Worm (Caenorhabditis elegans) whole organism, L3 larva: ENCODE results near the gene C32B5.18.
"Not testable (repeated sequence)": the region's sequence is repeated elsewhere in the genome, so short reads cannot be mapped to it uniquely, and the experiment has no call there.

Source experiments
- aly-2 ChIP-seq: fragments of 150-350 bp; optimal IDR thresholded peaks from 2 replicates; lab custom pipeline; 2014; ENCODE audit warnings: missing biosample characterization, missing genetic modification characterization
- ama-1 ChIP-seq: fragments of 150-350 bp; optimal IDR thresholded peaks from 2 replicates; lab custom pipeline; 2018
- ceh-82 ChIP-seq: fragments of 150-350 bp; optimal IDR thresholded peaks from 2 replicates; lab custom pipeline; 2014; ENCODE audit warnings: missing biosample characterization, missing genetic modification characterization
- egl-27 ChIP-seq: sonication (generic microtip); optimal IDR thresholded peaks from 4 replicates; lab custom pipeline; 2017; ENCODE audit warnings: missing biosample characterization, missing genetic modification reagents, missing genetic modification characterization
- nhr-12 ChIP-seq: fragments of 150-350 bp; optimal IDR thresholded peaks from 2 replicates; lab custom pipeline; 2014; ENCODE audit warnings: missing biosample characterization, missing genetic modification characterization
- nhr-25 ChIP-seq: sonication (generic microtip); optimal IDR thresholded peaks from 2 replicates; lab custom pipeline; 2017; ENCODE audit warnings: missing biosample characterization, missing genetic modification characterization
- nhr-28 ChIP-seq: fragments of 150-350 bp; optimal IDR thresholded peaks from 2 replicates; lab custom pipeline; 2014; ENCODE audit warnings: missing biosample characterization, missing genetic modification characterization
- pha-4 ChIP-seq: fragments of 150-350 bp; optimal IDR thresholded peaks from 2 replicates; lab custom pipeline; 2014; ENCODE audit warnings: missing biosample characterization, missing genetic modification reagents, missing genetic modification characterization
- pqm-1 ChIP-seq: fragments of 150-350 bp; optimal IDR thresholded peaks from 2 replicates; lab custom pipeline; 2017; ENCODE audit warnings: missing biosample characterization, missing genetic modification characterization, inconsistent platforms
- skn-1 ChIP-seq: fragments of 150-350 bp; optimal IDR thresholded peaks from 2 replicates; lab custom pipeline; 2014; ENCODE audit warnings: missing biosample characterization, missing genetic modification characterization
- unc-62 ChIP-seq: fragments of 150-350 bp; sonication (generic microtip); optimal IDR thresholded peaks from 4 replicates; lab custom pipeline; 2014; ENCODE audit warnings: missing biosample characterization, missing genetic modification reagents, missing genetic modification characterization
- zag-1 ChIP-seq: fragments of 150-350 bp; optimal IDR thresholded peaks from 2 replicates; lab custom pipeline; 2014; ENCODE audit warnings: missing biosample characterization, missing genetic modification characterization
- ztf-11 ChIP-seq: fragments of 150-350 bp; optimal IDR thresholded peaks from 2 replicates; lab custom pipeline; 2014; ENCODE audit warnings: missing biosample characterization, missing genetic modification characterization

ce11 chrII:985703-986102 lies 25.4 kb downstream of the C32B5.18 start, which contains the start of gene fbxc-40:
- not testable (repeated sequence) for TF ChIP-seq ztf-11; pqm-1; skn-1 (tag; lab: Kevin White, UChicago); ceh-82 (tag; lab: Kevin White, UChicago); ama-1 (lab: Kevin White, UChicago); aly-2; zag-1 (tag; lab: Kevin White, UChicago); nhr-25 (tag; lab: Kevin White, UChicago); nhr-28 (tag; lab: Kevin White, UChicago); pha-4 (tag; lab: Kevin White, UChicago); nhr-12; unc-62; egl-27 (tag; lab: Kevin White, UChicago)
